Worm (Caenorhabditis elegans): ENCODE measurements around the gene glb-10.

Gene glb-10

DNA sequence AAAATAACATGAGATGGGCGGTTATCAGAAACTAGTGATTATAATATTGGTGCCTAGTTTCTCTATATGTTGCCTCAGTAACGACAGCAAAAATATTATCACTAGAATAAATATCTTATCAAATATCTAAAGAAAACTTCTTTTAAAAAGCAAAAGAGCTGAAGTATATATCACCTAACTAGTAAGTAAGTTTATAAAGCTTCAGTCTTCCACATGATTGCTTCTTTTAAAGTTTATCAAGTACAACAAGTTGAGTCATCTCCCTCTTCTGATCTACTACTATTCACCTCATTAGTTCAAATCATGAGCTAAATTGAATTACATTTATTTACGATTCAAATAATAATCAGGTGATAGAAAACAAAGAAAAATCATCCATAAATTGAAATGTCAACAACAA is 21.0 kb downstream of the glb-10 start:
- TF ChIP-seq snpc-4 (tag; optimal IDR thresholded peaks at IDR 0.05) (no peak), lin-11 (tag; optimal IDR thresholded peaks at IDR 0.05) (no peak), elt-1 (tag; optimal IDR thresholded peaks at IDR 0.05) (no peak), ztf-4 (tag; optimal IDR thresholded peaks at IDR 0.05) (peak; percentile 58), nhr-6 (tag; optimal IDR thresholded peaks at IDR 0.05) (no peak), lsy-2 (tag; optimal IDR thresholded peaks at IDR 0.05) (peak in 1 of 2 experiments; percentile 14)

DNA sequence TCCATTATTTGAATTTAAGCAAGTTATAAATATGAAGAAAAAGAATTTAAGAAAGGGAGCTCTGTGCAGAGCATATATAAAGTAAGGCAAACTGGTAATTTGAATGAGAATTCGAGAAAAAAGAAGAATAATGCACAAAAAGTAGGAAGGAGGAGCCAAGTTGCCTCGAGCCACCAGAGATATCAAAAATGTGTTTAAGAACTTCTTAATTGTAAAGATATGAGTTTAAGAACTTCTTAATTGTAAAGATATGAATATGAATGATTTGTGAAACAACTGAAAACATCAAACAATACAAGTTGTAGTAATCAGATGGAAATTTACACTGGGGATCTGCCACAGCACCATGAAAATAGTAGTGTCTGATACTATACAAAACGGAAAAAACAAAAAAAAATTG is 22.2 kb downstream of the glb-10 start, which contains the start of gene F13H8.6:
Gene F13H8.6 (minus strand): TSS at position 101 of the 400 bp plus-strand sequence.
- TF ChIP-seq alr-1 (tag; optimal IDR thresholded peaks at IDR 0.05), result no peak
- no peak for TF ChIP-seq sma-9 (GFP tag; optimal IDR thresholded peaks at IDR 0.05)
- no peak for TF ChIP-seq sma-9 (tag; optimal IDR thresholded peaks at IDR 0.05)
- no peak for TF ChIP-seq mbf-1 (tag; optimal IDR thresholded peaks at IDR 0.05)
- no peak for TF ChIP-seq sma-3 (GFP tag; optimal IDR thresholded peaks at IDR 0.05)
- no peak for TF ChIP-seq skn-1 (tag; optimal IDR thresholded peaks at IDR 0.05)
- no peak for TF ChIP-seq nhr-129 (tag; optimal IDR thresholded peaks at IDR 0.05)
- no peak for TF ChIP-seq ceh-16 (tag; optimal IDR thresholded peaks at IDR 0.05)
- no peak for TF ChIP-seq nhr-237 (tag; optimal IDR thresholded peaks at IDR 0.05)
- no peak for TF ChIP-seq nhr-77 (tag; optimal IDR thresholded peaks at IDR 0.05)
- TF ChIP-seq nhr-6 (tag; optimal IDR thresholded peaks at IDR 0.05), result no peak
- TF ChIP-seq egl-27 (tag; optimal IDR thresholded peaks at IDR 0.05), result no peak
- TF ChIP-seq lin-11 (tag; optimal IDR thresholded peaks at IDR 0.05), result no peak
- no peak for TF ChIP-seq mdl-1 (tag; optimal IDR thresholded peaks at IDR 0.05)
- no peak for TF ChIP-seq unc-39 (tag; optimal IDR thresholded peaks at IDR 0.05)
- no peak for TF ChIP-seq elt-3 (tag; optimal IDR thresholded peaks at IDR 0.05)
- TF ChIP-seq dmd-4 (tag; optimal IDR thresholded peaks at IDR 0.05), result no peak
- no peak for TF ChIP-seq R02D3.7 (tag; optimal IDR thresholded peaks at IDR 0.05)
- TF ChIP-seq ztf-11 (tag; optimal IDR thresholded peaks at IDR 0.05), result no peak
- no peak for TF ChIP-seq sem-4 (tag; optimal IDR thresholded peaks at IDR 0.05)
- TF ChIP-seq peb-1 (tag; optimal IDR thresholded peaks at IDR 0.05), result no peak

DNA sequence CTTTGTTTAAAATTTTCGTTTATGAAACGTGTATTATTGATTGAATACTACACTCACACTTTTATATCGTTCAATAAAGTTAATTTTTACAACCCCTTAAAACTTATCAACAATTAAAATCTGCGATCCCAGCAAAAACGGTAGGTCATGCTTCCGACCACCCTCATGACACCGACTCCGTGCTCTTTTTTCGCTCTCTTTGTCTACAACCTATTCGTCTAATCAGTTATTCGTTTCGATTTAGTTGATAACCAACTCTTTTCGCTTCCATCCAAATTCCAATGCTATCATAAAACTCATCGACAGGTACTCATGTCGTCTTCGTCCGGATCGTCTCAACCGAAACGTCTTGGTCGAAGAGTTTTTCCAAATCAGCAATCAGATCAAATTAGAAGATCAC is 26.0 kb downstream of the glb-10 start, which contains the start of gene F13H8.1:
Gene F13H8.1 (plus strand): TSS at position 311 of the 400 bp plus-strand sequence.
- TF ChIP-seq Y55F3AM.14 (GFP tag; optimal IDR thresholded peaks at IDR 0.05) (no peak), fos-1 (tag; optimal IDR thresholded peaks at IDR 0.05) (peak; percentile 60), dmd-4 (tag; optimal IDR thresholded peaks at IDR 0.05) (no peak), crh-2 (tag; optimal IDR thresholded peaks at IDR 0.05) (peak; percentile 51), nhr-23 (tag; optimal IDR thresholded peaks at IDR 0.05) (no peak), nhr-11 (tag; optimal IDR thresholded peaks at IDR 0.05) (no peak), elt-3 (tag; optimal IDR thresholded peaks at IDR 0.05) (no peak), R02D3.7 (tag; optimal IDR thresholded peaks at IDR 0.05) (no peak), sma-9 (GFP tag; optimal IDR thresholded peaks at IDR 0.05) (peak; percentile 19), sma-9 (tag; optimal IDR thresholded peaks at IDR 0.05) (no peak), unc-39 (tag; optimal IDR thresholded peaks at IDR 0.05) (no peak), ztf-11 (tag; optimal IDR thresholded peaks at IDR 0.05) (no peak)

DNA sequence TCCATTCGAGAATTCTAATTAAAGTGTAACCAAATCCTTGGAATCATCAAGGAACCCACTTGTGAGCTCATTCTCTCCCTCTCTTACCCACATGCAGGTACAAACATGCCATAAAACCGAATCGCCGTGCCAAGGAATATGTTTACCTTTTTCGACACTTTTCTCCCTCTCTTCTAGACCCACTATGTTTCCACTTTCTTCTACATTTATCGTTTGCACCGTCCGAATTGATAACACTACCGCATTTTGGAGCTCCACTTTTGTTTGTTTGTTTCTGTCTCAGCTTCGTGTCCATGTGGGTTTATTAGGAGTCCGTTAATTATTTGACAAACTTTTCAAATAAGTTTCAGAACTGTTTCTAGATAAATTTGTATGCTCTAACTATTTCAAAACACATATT is 27.2 kb downstream of the glb-10 start:
- no peak for TF ChIP-seq crh-2 (tag; optimal IDR thresholded peaks at IDR 0.05)
- peak; percentile 32 for TF ChIP-seq fos-1 (tag; optimal IDR thresholded peaks at IDR 0.05)

DNA sequence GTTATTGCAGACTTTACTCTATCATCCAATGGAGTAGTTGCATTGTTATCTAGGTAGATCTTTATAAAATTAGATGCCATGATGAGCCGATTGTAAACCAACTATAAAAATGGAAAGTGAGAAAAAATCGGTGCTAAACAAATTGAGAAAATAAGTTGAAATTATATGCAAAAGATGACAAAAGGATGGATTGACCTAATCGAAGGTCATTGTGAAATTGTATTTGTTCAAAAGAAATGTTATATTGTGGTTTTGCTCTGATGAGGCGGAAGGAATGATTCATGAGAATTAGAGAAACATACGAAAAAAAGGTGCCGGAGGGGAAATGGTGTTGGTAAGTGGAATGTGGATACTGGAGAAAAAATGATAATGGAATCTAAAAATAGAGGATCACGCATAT is 28.1 kb downstream of the glb-10 start, which contains the start of gene scly-1:
Gene scly-1 (minus strand): TSS at position 101 of the 400 bp plus-strand sequence.
- TF ChIP-seq dmd-4 (tag; optimal IDR thresholded peaks at IDR 0.05) (no peak), alr-1 (tag; optimal IDR thresholded peaks at IDR 0.05) (no peak), mbf-1 (tag; optimal IDR thresholded peaks at IDR 0.05) (no peak), mdl-1 (tag; optimal IDR thresholded peaks at IDR 0.05) (no peak), nhr-11 (tag; optimal IDR thresholded peaks at IDR 0.05) (no peak), nhr-129 (tag; optimal IDR thresholded peaks at IDR 0.05) (no peak)

DNA sequence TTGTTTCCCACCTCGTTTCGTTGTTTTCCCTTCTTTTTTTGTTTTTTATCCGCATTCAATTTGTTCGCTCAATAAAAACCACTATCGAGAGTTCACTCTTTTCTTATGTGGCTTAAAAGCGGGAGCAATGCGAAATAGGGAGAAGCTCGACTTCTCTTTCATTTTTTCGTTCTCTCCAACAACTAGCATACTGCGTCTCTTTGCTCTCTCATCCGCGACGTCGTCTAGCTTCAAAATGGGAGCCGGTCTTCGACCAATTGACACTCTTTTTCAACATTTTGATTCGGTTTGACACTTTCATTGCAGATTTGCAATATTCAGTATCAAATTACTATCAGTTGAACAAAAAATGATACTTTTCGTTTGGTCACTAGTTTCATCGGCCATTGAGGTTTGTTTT is 35.2 kb downstream of the glb-10 start, which contains the start of gene bpl-1:
Gene bpl-1 (plus strand): TSS at position 301 of the 400 bp plus-strand sequence.
- TF ChIP-seq unc-55 (GFP tag; optimal IDR thresholded peaks at IDR 0.05), result peak; percentile 13
- no peak for TF ChIP-seq lsy-2 (tag; optimal IDR thresholded peaks at IDR 0.05)
- TF ChIP-seq C34F6.9 (tag; optimal IDR thresholded peaks at IDR 0.05), result peak; percentile 26
